Worm (Caenorhabditis elegans) whole organism, L4 larva: ENCODE results near the gene srx-92.

Experiments used
- F26F4.8 ChIP-seq: fragments of 200-800 bp; sonication (Bioruptor generic); conservative IDR thresholded peaks from 2 replicates; pipeline ENCODE4 v1.3.6; 2022; ENCODE audit warnings: missing genetic modification characterization, missing compliant biosample characterization
- F37D6.2 ChIP-seq: sonication (generic microtip); optimal IDR thresholded peaks from 2 replicates; lab custom pipeline; 2016; ENCODE audit warnings: mild to moderate bottlenecking, missing genetic modification characterization, missing compliant biosample characterization
- Y105C5A.15 ChIP-seq: fragments of 200-800 bp; sonication (Bioruptor generic); IDR thresholded peaks from 2 replicates; pipeline ENCODE4 v1.3.6; 2022; ENCODE audit warnings: missing genetic modification characterization, missing compliant biosample characterization
- Y5F2A.4 ChIP-seq: fragments of 200-800 bp; sonication (Bioruptor generic); optimal IDR thresholded peaks from 2 replicates; lab custom pipeline; 2018; ENCODE audit warnings: mild to moderate bottlenecking, missing genetic modification characterization, missing compliant biosample characterization
- Y75B8A.6 ChIP-seq: fragments of 200-800 bp; sonication (Bioruptor generic); IDR thresholded peaks from 2 replicates; pipeline ENCODE4 v1.3.6; 2022; ENCODE audit warnings: missing genetic modification reagents, missing genetic modification characterization, missing compliant biosample characterization
- arid-1 ChIP-seq: fragments of 200-800 bp; sonication (Bioruptor generic); conservative IDR thresholded peaks from 2 replicates; pipeline ENCODE4 v1.3.6; 2022; ENCODE audit warnings: missing genetic modification reagents, missing genetic modification characterization, missing compliant biosample characterization
- attf-4 ChIP-seq: sonication (generic microtip); optimal IDR thresholded peaks from 3 replicates; lab custom pipeline; 2017; ENCODE audit warnings: missing biosample characterization, missing genetic modification characterization
- ceh-20 ChIP-seq: fragments of 200-800 bp; sonication (Bioruptor generic); IDR thresholded peaks from 2 replicates; pipeline ENCODE4 v1.3.6; 2022; ENCODE audit warnings: missing genetic modification reagents, missing genetic modification characterization, missing compliant biosample characterization
- ceh-28 ChIP-seq: fragments of 150-350 bp; optimal IDR thresholded peaks from 2 replicates; lab custom pipeline; 2014; ENCODE audit warnings: missing biosample characterization, missing genetic modification reagents, missing genetic modification characterization
- ces-1 ChIP-seq: fragments of 150-350 bp; sonication (generic microtip); optimal IDR thresholded peaks from 4 replicates; lab custom pipeline; 2014; ENCODE audit warnings: missing biosample characterization, missing genetic modification reagents, missing genetic modification characterization
- cey-2 ChIP-seq: sonication (generic microtip); optimal IDR thresholded peaks from 3 replicates; lab custom pipeline; 2017; ENCODE audit warnings: missing genetic modification characterization, mild to moderate bottlenecking, missing compliant biosample characterization, antibody characterized with exemption, borderline replicate concordance; ENCODE audit not compliant: insufficient read depth
- daf-16 ChIP-seq, 3 experiments: sonication (generic microtip); optimal IDR thresholded peaks; 2 replicates each; lab custom pipeline; 2016 to 2017; ENCODE audit warnings: missing genetic modification characterization in 3 of 3, missing genetic modification reagents in 3 of 3, mild to moderate bottlenecking in 2 of 3, missing compliant biosample characterization in 2 of 3, missing biosample characterization in 1 of 3, moderate library complexity in 1 of 3
- daf-19 ChIP-seq: fragments of 200-800 bp; sonication (Bioruptor generic); conservative IDR thresholded peaks from 2 replicates; pipeline ENCODE4 v1.3.6; 2022; ENCODE audit warnings: missing genetic modification characterization, missing compliant biosample characterization
- dpl-1 ChIP-seq: fragments of 150-350 bp; optimal IDR thresholded peaks from 2 replicates; lab custom pipeline; 2014; ENCODE audit warnings: missing biosample characterization, missing genetic modification reagents, missing genetic modification characterization
- egl-43 ChIP-seq: fragments of 200-800 bp; sonication (Bioruptor generic); IDR thresholded peaks from 2 replicates; pipeline ENCODE4 v1.3.6; 2022; ENCODE audit warnings: missing genetic modification reagents, missing genetic modification characterization, missing compliant biosample characterization
- fos-1 ChIP-seq: fragments of 150-350 bp; optimal IDR thresholded peaks from 2 replicates; lab custom pipeline; 2014; ENCODE audit warnings: missing biosample characterization, missing genetic modification characterization
- hlh-30 ChIP-seq: sonication (generic microtip); optimal IDR thresholded peaks from 2 replicates; lab custom pipeline; 2017; ENCODE audit warnings: antibody characterized with exemption, mild to moderate bottlenecking, missing genetic modification characterization, missing compliant biosample characterization; ENCODE audit not compliant: insufficient read depth
- lin-1 ChIP-seq: fragments of 200-800 bp; sonication (Bioruptor generic); IDR thresholded peaks from 2 replicates; pipeline ENCODE4 v1.3.6; 2022; ENCODE audit warnings: missing genetic modification reagents, missing genetic modification characterization, missing compliant biosample characterization
- lin-15B ChIP-seq: fragments of 150-350 bp; sonication (generic microtip); optimal IDR thresholded peaks from 3 replicates; lab custom pipeline; 2014; ENCODE audit warnings: missing biosample characterization, missing genetic modification characterization
- lin-29 ChIP-seq: fragments of 200-800 bp; sonication (Bioruptor generic); IDR thresholded peaks from 2 replicates; pipeline ENCODE4 v1.3.6; 2022; ENCODE audit warnings: missing genetic modification reagents, missing genetic modification characterization, missing compliant biosample characterization
- lsy-2 ChIP-seq, 2 experiments: fragments of 150-350 bp in 1 of 2; sonication (generic microtip) in 1 of 2; optimal IDR thresholded peaks; 2 replicates each; lab custom pipeline; 2014 to 2017; ENCODE audit warnings: missing biosample characterization in 2 of 2, missing genetic modification characterization in 2 of 2
- madf-9 ChIP-seq: fragments of 200-800 bp; sonication (Bioruptor generic); conservative IDR thresholded peaks from 2 replicates; pipeline ENCODE4 v1.3.6; 2022; ENCODE audit warnings: missing genetic modification reagents, missing genetic modification characterization, missing compliant biosample characterization
- mdl-1 ChIP-seq, 2 experiments: fragments of 150-350 bp in 1 of 2; sonication (generic microtip) in 1 of 2; optimal IDR thresholded peaks; 2 replicates each; lab custom pipeline; 2014 to 2017; ENCODE audit warnings: missing biosample characterization in 2 of 2, missing genetic modification characterization in 2 of 2
- mep-1 ChIP-seq: fragments of 150-350 bp; sonication (generic microtip); optimal IDR thresholded peaks from 3 replicates; lab custom pipeline; 2014; ENCODE audit warnings: missing biosample characterization, missing genetic modification characterization
- mes-2 ChIP-seq: sonication (generic microtip); optimal IDR thresholded peaks from 2 replicates; lab custom pipeline; 2016; ENCODE audit warnings: missing genotype, mild to moderate bottlenecking, missing genetic modification characterization, missing compliant biosample characterization; ENCODE audit not compliant: poor library complexity, severe bottlenecking
- mxl-2 ChIP-seq: fragments of 200-800 bp; sonication (Bioruptor generic); conservative IDR thresholded peaks from 2 replicates; pipeline ENCODE4 v1.3.6; 2022; ENCODE audit warnings: missing genetic modification reagents, missing genetic modification characterization, missing compliant biosample characterization
- nhr-25 ChIP-seq: sonication (generic microtip); optimal IDR thresholded peaks from 2 replicates; lab custom pipeline; 2017; ENCODE audit warnings: missing genetic modification characterization, mild to moderate bottlenecking, missing compliant biosample characterization, antibody characterized with exemption, moderate library complexity, borderline replicate concordance; ENCODE audit not compliant: insufficient read depth
- nhr-42 ChIP-seq: fragments of 200-800 bp; sonication (Bioruptor generic); IDR thresholded peaks from 2 replicates; pipeline ENCODE4 v1.3.6; 2022; ENCODE audit warnings: missing genetic modification characterization, missing compliant biosample characterization
- nhr-48 ChIP-seq: sonication (generic microtip); optimal IDR thresholded peaks from 2 replicates; lab custom pipeline; 2016; ENCODE audit warnings: mild to moderate bottlenecking, missing genetic modification characterization, missing compliant biosample characterization
- nhr-6 ChIP-seq: fragments of 150-350 bp; optimal IDR thresholded peaks from 2 replicates; lab custom pipeline; 2014; ENCODE audit warnings: missing biosample characterization, missing genetic modification characterization
- nhr-77 ChIP-seq: fragments of 150-350 bp; optimal IDR thresholded peaks from 2 replicates; lab custom pipeline; 2014; ENCODE audit warnings: missing biosample characterization, missing genetic modification characterization
- pqm-1 ChIP-seq: sonication (generic microtip); optimal IDR thresholded peaks from 2 replicates; lab custom pipeline; 2017; ENCODE audit warnings: missing biosample characterization, missing genetic modification characterization
- saeg-2 ChIP-seq: fragments of 200-800 bp; sonication (Bioruptor generic); IDR thresholded peaks from 2 replicates; pipeline ENCODE4 v1.3.6; 2022; ENCODE audit warnings: missing genetic modification reagents, missing genetic modification characterization, missing compliant biosample characterization
- sdz-12 ChIP-seq: fragments of 200-800 bp; sonication (Bioruptor generic); optimal IDR thresholded peaks from 2 replicates; lab custom pipeline; 2018; ENCODE audit warnings: mild to moderate bottlenecking, missing genetic modification characterization, missing compliant biosample characterization
- set-16 ChIP-seq: fragments of 200-800 bp; sonication (Bioruptor generic); IDR thresholded peaks from 2 replicates; pipeline ENCODE4 v1.3.6; 2022; ENCODE audit warnings: missing genetic modification reagents, missing genetic modification characterization, missing compliant biosample characterization
- snpc-4 ChIP-seq: fragments of 150-350 bp; optimal IDR thresholded peaks from 2 replicates; lab custom pipeline; 2014; ENCODE audit warnings: missing biosample characterization, missing genetic modification characterization
- spr-3 ChIP-seq: fragments of 200-800 bp; sonication (Bioruptor generic); optimal IDR thresholded peaks from 2 replicates; lab custom pipeline; 2018; ENCODE audit warnings: mild to moderate bottlenecking, missing genetic modification characterization, missing compliant biosample characterization
- tag-97 ChIP-seq: fragments of 200-800 bp; sonication (Bioruptor generic); IDR thresholded peaks from 2 replicates; pipeline ENCODE4 v1.3.6; 2022; ENCODE audit warnings: missing genetic modification characterization, missing compliant biosample characterization
- unc-39 ChIP-seq: sonication (generic microtip); optimal IDR thresholded peaks from 2 replicates; lab custom pipeline; 2017; ENCODE audit warnings: missing biosample characterization, missing genetic modification characterization
- unc-62 ChIP-seq, 3 experiments: fragments of 150-350 bp in 1 of 3; sonication (generic microtip); optimal IDR thresholded peaks in 2 of 3; peaks in 1 of 3; 1 replicate in 1 of 3; 2 replicates in 2 of 3; lab custom pipeline; 2014 to 2017; ENCODE audit warnings: missing biosample characterization in 3 of 3, missing genetic modification characterization in 3 of 3, missing genetic modification reagents in 3 of 3, missing genotype in 1 of 3
- zfp-2 ChIP-seq: sonication (generic microtip); optimal IDR thresholded peaks from 2 replicates; lab custom pipeline; 2016; ENCODE audit warnings: mild to moderate bottlenecking, missing genetic modification characterization, missing compliant biosample characterization
- ztf-11 ChIP-seq: fragments of 150-350 bp; optimal IDR thresholded peaks from 2 replicates; lab custom pipeline; 2014; ENCODE audit warnings: missing biosample characterization, missing genetic modification characterization

The srx-92 gene

DNA sequence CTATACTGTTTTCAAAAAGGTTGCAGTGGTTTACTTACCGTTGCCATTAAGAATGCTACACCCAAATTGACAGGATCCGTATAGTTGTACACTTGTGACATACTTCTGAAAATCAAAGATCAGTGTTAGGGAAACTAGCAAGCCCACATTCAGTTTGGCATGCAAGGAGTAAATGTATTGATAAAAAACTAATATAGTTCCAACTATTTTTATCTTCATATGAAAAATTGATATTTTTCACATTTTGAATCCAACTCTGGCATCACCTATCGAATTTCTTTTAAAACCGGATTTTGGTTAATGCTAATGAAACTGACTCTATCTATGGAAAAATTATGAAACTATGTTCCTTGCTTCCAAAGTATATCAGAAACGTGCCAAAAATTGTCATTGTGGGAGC, at the start of gene srx-92:
srx-92 (minus strand) TSS at position 101 of the 400 bp plus-strand sequence.
- TF ChIP-seq arid-1 (GFP tag; lab: Robert Waterston, UW) (no peak), mxl-2 (no peak), attf-4 (no peak), ceh-20 (GFP tag; lab: Robert Waterston, UW) (no peak), spr-3 (GFP tag; lab: Kevin White, UChicago) (no peak), F26F4.8 (GFP tag; lab: Robert Waterston, UW) (no peak), lin-15B (no peak), set-16 (GFP tag; lab: Robert Waterston, UW) (no peak), Y105C5A.15 (GFP tag; lab: Robert Waterston, UW) (no peak), Y75B8A.6 (no peak), lin-29 (GFP tag; lab: Robert Waterston, UW) (no peak), fos-1 (tag; lab: Kevin White, UChicago) (no peak), tag-97 (GFP tag; lab: Robert Waterston, UW) (no peak), ztf-11 (tag; lab: Kevin White, UChicago) (no peak), ceh-28 (tag; lab: Kevin White, UChicago) (no peak), madf-9 (GFP tag; lab: Robert Waterston, UW) (no peak), lin-1 (GFP tag; lab: Robert Waterston, UW) (no peak)
- TF ChIP-seq, all 104 proteins: peak for 0

- TF ChIP-seq unc-62 (GFP tag; optimal IDR thresholded peaks at IDR 0.05 in 1 of 2; lab: Kevin White, UChicago), result peak in 1 of 2 experiments; percentile 20
- no peak for TF ChIP-seq unc-62 (tag; optimal IDR thresholded peaks at IDR 0.05; lab: Kevin White, UChicago)
- no peak for TF ChIP-seq F37D6.2 (tag; lab: Kevin White, UChicago)
Measured at ce11 chrV:7374090-7374489, 48.9 kb upstream of the srx-92 start, which contains the start of gene srx-56. Gene srx-56 (plus strand): TSS chrV:7374390.

ce11 chrV:7369578-7369977, 44.4 kb upstream of the srx-92 start, which contains the start of gene srj-14:
Gene srj-14 (plus strand): TSS chrV:7369708.
- no peak for TF ChIP-seq mxl-2
- no peak for TF ChIP-seq sdz-12
- peak in 1 of 2 experiments; percentile 93 for TF ChIP-seq unc-62 (GFP tag; optimal IDR thresholded peaks at IDR 0.05 in 1 of 2; lab: Kevin White, UChicago)
- no peak for TF ChIP-seq unc-62 (tag; optimal IDR thresholded peaks at IDR 0.05; lab: Kevin White, UChicago)

DNA sequence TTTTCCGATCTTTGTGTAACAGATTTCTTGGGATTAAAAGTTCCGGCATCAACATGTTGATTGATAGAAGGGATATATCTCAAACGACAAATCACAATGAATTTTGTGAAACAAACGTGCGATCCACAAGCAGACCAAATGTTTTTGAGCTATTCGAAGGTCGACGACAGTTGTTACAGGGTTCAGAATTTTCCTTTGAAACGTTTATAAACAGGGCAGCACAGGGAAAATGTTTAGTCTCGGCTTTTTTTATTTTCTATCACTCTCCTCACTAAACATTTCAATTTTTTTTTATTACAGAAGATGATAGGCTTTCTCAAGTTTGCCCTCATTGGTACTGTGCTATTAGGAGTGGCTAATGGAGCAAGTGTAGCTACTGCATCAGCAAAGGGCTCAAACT, 39.8 kb upstream of the srx-92 start, which contains the start of gene exc-13:
exc-13 (plus strand) TSS at position 301 of the 400 bp plus-strand sequence.
- TF ChIP-seq saeg-2 (GFP tag; lab: Robert Waterston, UW) (no peak), daf-16 (GFP tag; optimal IDR thresholded peaks at IDR 0.05; lab: Kevin White, UChicago) (peak in 1 of 2 experiments; percentile 90), daf-16 (tag; optimal IDR thresholded peaks at IDR 0.05; lab: Kevin White, UChicago) (no peak), attf-4 (no peak), nhr-48 (tag; lab: Kevin White, UChicago) (no peak), egl-43 (no peak), mdl-1 (tag; optimal IDR thresholded peaks at IDR 0.05; lab: Kevin White, UChicago) (no peak)

ce11 chrV:7364059-7364458, 38.9 kb upstream of the srx-92 start, which contains the start of gene cyp-35A2:
Gene cyp-35A2 (minus strand): TSS chrV:7364182.
- TF ChIP-seq ces-1 (GFP tag; lab: Kevin White, UChicago) (no peak), nhr-25 (tag; lab: Kevin White, UChicago) (no peak), attf-4 (no peak), unc-39 (tag; lab: Kevin White, UChicago) (no peak), Y5F2A.4 (GFP tag; lab: Kevin White, UChicago) (no peak), nhr-77 (no peak), lsy-2 (tag; optimal IDR thresholded peaks at IDR 0.05; lab: Kevin White, UChicago) (no peak), mep-1 (no peak), daf-16 (GFP tag; optimal IDR thresholded peaks at IDR 0.05; lab: Kevin White, UChicago) (no peak), daf-16 (tag; optimal IDR thresholded peaks at IDR 0.05; lab: Kevin White, UChicago) (peak; percentile 91), hlh-30 (no peak), pqm-1 (tag; lab: Kevin White, UChicago) (peak; percentile 52), set-16 (GFP tag; lab: Robert Waterston, UW) (no peak), nhr-6 (tag; lab: Kevin White, UChicago) (no peak), snpc-4 (no peak), lin-29 (GFP tag; lab: Robert Waterston, UW) (no peak), mes-2 (no peak), cey-2 (tag; lab: Kevin White, UChicago) (no peak), nhr-42 (no peak), zfp-2 (tag; lab: Kevin White, UChicago) (no peak), dpl-1 (GFP tag; lab: Kevin White, UChicago) (no peak), daf-19 (no peak)
